Worm (Caenorhabditis elegans) whole organism, L4/young adult: Measurements from ENCODE around the gene ZC178.2.

Experiments
- dao-5 ChIP-seq: sonication (generic microtip); optimal IDR thresholded peaks from 2 replicates; lab custom pipeline; 2016; ENCODE audit warnings: missing genotype, missing genetic modification characterization, moderate library complexity, missing compliant biosample characterization
- him-1 ChIP-seq: sonication (generic microtip); optimal IDR thresholded peaks from 2 replicates; lab custom pipeline; 2016; ENCODE audit warnings: missing genotype, missing genetic modification reagents, missing genetic modification characterization, missing compliant biosample characterization

DNA sequence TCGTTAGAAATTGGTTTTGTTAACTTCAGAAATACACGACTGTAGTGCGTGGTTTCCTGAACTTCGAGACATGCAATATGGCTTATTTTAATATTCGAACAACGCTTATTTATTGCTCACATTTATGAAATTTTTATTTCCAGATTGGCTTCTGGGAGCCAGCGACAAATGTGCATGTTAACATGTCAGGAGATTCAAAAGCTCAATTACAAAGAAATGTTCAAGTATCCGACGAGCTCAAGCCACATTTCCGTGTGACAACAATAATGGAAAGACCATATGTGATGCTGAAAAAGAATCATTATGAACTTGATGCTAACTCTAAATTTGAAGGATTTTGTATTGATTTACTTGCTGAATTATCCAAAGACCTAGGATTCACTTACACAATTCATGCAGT is 6.6 kb upstream of the ZC178.2 start:
- no peak for TF ChIP-seq him-1
- TF ChIP-seq dao-5 (tag; lab: Kevin White, UChicago), result no peak
